3 fruit fly cellular contexts compared by ENCODE assay signal in genomic region chrX:20501040-20501609, dm6.
TF ChIP-seq lines count a peak whose summit lies in the region.

No protein-coding gene starts in this region.

TF ChIP-seq in whole organism, embryonic, 481 proteins besides CTCF, POLR2A, EP300 and RAD21 (continued from another document and continues in another):
- TF ChIP-seq mirr (GFP tag; optimal IDR thresholded peaks at IDR 0.05; lab: Kevin White, UChicago) (no peak), CG15479 (GFP tag; optimal IDR thresholded peaks at IDR 0.05; lab: Kevin White, UChicago) (no peak), vvl (GFP tag; IDR thresholded peaks at IDR 0.05; lab: Robert Waterston, UW) (peak; percentile 62), abd-A (tag; optimal IDR thresholded peaks at IDR 0.05; lab: Kevin White, UChicago) (no peak), fd64A (GFP tag; optimal IDR thresholded peaks at IDR 0.05; lab: Kevin White, UChicago) (no peak), CG17361 (GFP tag; IDR thresholded peaks at IDR 0.05; lab: Robert Waterston, UW) (0 out of 3 replicates have a peak, but pooled peaks have one; percentile 35), CG34422 (GFP tag; IDR thresholded peaks at IDR 0.05; lab: Robert Waterston, UW) (0 out of 3 replicates have a peak, but pooled peaks have one; percentile 32), CG34376 (GFP tag; optimal IDR thresholded peaks at IDR 0.05; lab: Kevin White, UChicago) (no peak), dmrt99B (tag; optimal IDR thresholded peaks at IDR 0.05; lab: Kevin White, UChicago) (peak; percentile 36), btn (GFP tag; optimal IDR thresholded peaks at IDR 0.05; lab: Kevin White, UChicago) (no peak), nmo (GFP tag; optimal IDR thresholded peaks at IDR 0.05; lab: Kevin White, UChicago) (peak; percentile 50), NC2α (GFP tag; optimal IDR thresholded peaks at IDR 0.05; lab: Kevin White, UChicago) (no peak), al (GFP tag; IDR thresholded peaks at IDR 0.05; lab: Robert Waterston, UW) (no peak), bowl (GFP tag; IDR thresholded peaks at IDR 0.05; lab: Robert Waterston, UW) (no peak), inv (GFP tag; IDR thresholded peaks at IDR 0.05; lab: Robert Waterston, UW; ENCODE audit: partially characterized antibody) (no peak), unpg (GFP tag; optimal IDR thresholded peaks at IDR 0.05; lab: Kevin White, UChicago) (peak; percentile 54), schlank (tag; optimal IDR thresholded peaks at IDR 0.05; lab: Kevin White, UChicago) (no peak), klu (GFP tag; IDR thresholded peaks at IDR 0.05; lab: Robert Waterston, UW) (no peak), dm (GFP tag; optimal IDR thresholded peaks at IDR 0.05; lab: Kevin White, UChicago) (no peak), CG4282 (GFP tag; optimal IDR thresholded peaks at IDR 0.05; lab: Kevin White, UChicago) (no peak), maf-S (GFP tag; optimal IDR thresholded peaks at IDR 0.05; lab: Kevin White, UChicago) (peak; percentile 37), ara (GFP tag; IDR thresholded peaks at IDR 0.05; lab: Robert Waterston, UW) (no peak), Fer1 (GFP tag; optimal IDR thresholded peaks at IDR 0.05; lab: Kevin White, UChicago) (no peak), gfzf (GFP tag; optimal IDR thresholded peaks at IDR 0.05; lab: Kevin White, UChicago) (no peak), Usf (GFP tag; optimal IDR thresholded peaks at IDR 0.05; lab: Kevin White, UChicago) (no peak), CG30403 (GFP tag; optimal IDR thresholded peaks at IDR 0.05; lab: Kevin White, UChicago) (peak; percentile 46), ems (GFP tag; optimal IDR thresholded peaks at IDR 0.05; lab: Kevin White, UChicago) (no peak), Abd-B (GFP tag; optimal IDR thresholded peaks at IDR 0.05; lab: Kevin White, UChicago) (peak; percentile 0), CG16815 (GFP tag; optimal IDR thresholded peaks at IDR 0.05; lab: Kevin White, UChicago) (no peak), odd (GFP tag; optimal IDR thresholded peaks at IDR 0.05; lab: Kevin White, UChicago) (no peak), CG11560 (tag; IDR thresholded peaks at IDR 0.05; lab: Robert Waterston, UW) (no peak), CG11696 (GFP tag; IDR thresholded peaks at IDR 0.05; lab: Robert Waterston, UW) (no peak), CG9817 (tag; optimal IDR thresholded peaks at IDR 0.05; lab: Kevin White, UChicago) (peak; percentile 12), zfh2 (GFP tag; optimal IDR thresholded peaks at IDR 0.05; lab: Kevin White, UChicago) (no peak), CG15269 (tag; optimal IDR thresholded peaks at IDR 0.05; lab: Kevin White, UChicago) (peak; percentile 36), Bgb (GFP tag; IDR thresholded peaks at IDR 0.05; lab: Robert Waterston, UW; ENCODE audit: partially characterized antibody) (no peak), hbn (GFP tag; IDR thresholded peaks at IDR 0.05; lab: Robert Waterston, UW; ENCODE audit: partially characterized antibody) (no peak), CG42726 (GFP tag; IDR thresholded peaks at IDR 0.05; lab: Robert Waterston, UW; ENCODE audit: partially characterized antibody) (no peak), Max (GFP tag; optimal IDR thresholded peaks at IDR 0.05; lab: Kevin White, UChicago) (no peak), Hmr (GFP tag; optimal IDR thresholded peaks at IDR 0.05; lab: Kevin White, UChicago) (peak; percentile 8), CG10462 (GFP tag; optimal IDR thresholded peaks at IDR 0.05; lab: Kevin White, UChicago) (no peak), CG11695 (GFP tag; IDR thresholded peaks at IDR 0.05; lab: Robert Waterston, UW) (0 out of 3 replicates have a peak, but pooled peaks have one; percentile 41), pan (optimal IDR thresholded peaks at IDR 0.05; lab: Kevin White, UChicago) (no peak), pan (GFP tag; optimal IDR thresholded peaks at IDR 0.05 in 1 of 2, IDR thresholded peaks at IDR 0.05 in 1 of 2) (peak in 1 of 2 experiments; percentile 37)

TF ChIP-seq in whole organism, prepupa, 60 proteins besides CTCF, POLR2A, EP300 and RAD21 (continued from another document):
- peak; percentile 93 for TF ChIP-seq Ets21C (GFP tag; optimal IDR thresholded peaks at IDR 0.05; lab: Kevin White, UChicago)
- TF ChIP-seq CG6808 (GFP tag; optimal IDR thresholded peaks at IDR 0.05; lab: Kevin White, UChicago), result peak; percentile 84
- peak; percentile 91 for TF ChIP-seq Eip93F (GFP tag; optimal IDR thresholded peaks at IDR 0.05; lab: Kevin White, UChicago)
- TF ChIP-seq lz (GFP tag; optimal IDR thresholded peaks at IDR 0.05; lab: Kevin White, UChicago), result peak; percentile 98
- peak; percentile 29 for TF ChIP-seq fd85E (GFP tag; optimal IDR thresholded peaks at IDR 0.05; lab: Kevin White, UChicago)
- peak; percentile 99 for TF ChIP-seq Eip78C (GFP tag; lab: Kevin White, UChicago)
- peak; percentile 86 for TF ChIP-seq CG10669 (GFP tag; optimal IDR thresholded peaks at IDR 0.05; lab: Kevin White, UChicago)
- peak; percentile 94 for TF ChIP-seq vri (GFP tag; optimal IDR thresholded peaks at IDR 0.05; lab: Kevin White, UChicago)
- TF ChIP-seq CG1621 (tag; optimal IDR thresholded peaks at IDR 0.05; lab: Kevin White, UChicago), result peak; percentile 92
- peak; percentile 95 for TF ChIP-seq CG8632 (GFP tag; optimal IDR thresholded peaks at IDR 0.05; lab: Kevin White, UChicago)
- TF ChIP-seq Sox14 (GFP tag; optimal IDR thresholded peaks at IDR 0.05; lab: Kevin White, UChicago), result peak; percentile 97
- TF ChIP-seq CG10631 (GFP tag; optimal IDR thresholded peaks at IDR 0.05; lab: Kevin White, UChicago), result peak; percentile 94
- peak; percentile 97 for TF ChIP-seq CG3032 (tag; optimal IDR thresholded peaks at IDR 0.05; lab: Kevin White, UChicago)
- TF ChIP-seq CG34406 (GFP tag; optimal IDR thresholded peaks at IDR 0.05; lab: Kevin White, UChicago), result peak; percentile 93
- TF ChIP-seq CG31627 (GFP tag; optimal IDR thresholded peaks at IDR 0.05; lab: Kevin White, UChicago), result peak; percentile 97
- peak; percentile 52 for TF ChIP-seq CG8319 (GFP tag; optimal IDR thresholded peaks at IDR 0.05; lab: Kevin White, UChicago)
- peak; percentile 97 for TF ChIP-seq Met (GFP tag; optimal IDR thresholded peaks at IDR 0.05; lab: Kevin White, UChicago)
- TF ChIP-seq Ets96B (tag; optimal IDR thresholded peaks at IDR 0.05; lab: Kevin White, UChicago), result peak; percentile 84
- peak; percentile 95 for TF ChIP-seq achi (GFP tag; optimal IDR thresholded peaks at IDR 0.05; lab: Kevin White, UChicago)
- peak; percentile 92 for TF ChIP-seq Gug (GFP tag; IDR thresholded peaks at IDR 0.05; lab: Robert Waterston, UW)
- peak; percentile 77 for TF ChIP-seq Sox15 (GFP tag; optimal IDR thresholded peaks at IDR 0.05; lab: Kevin White, UChicago)
- peak; percentile 90 for TF ChIP-seq CG4318 (GFP tag; optimal IDR thresholded peaks at IDR 0.05; lab: Kevin White, UChicago)
- peak; percentile 69 for TF ChIP-seq spab (GFP tag; optimal IDR thresholded peaks at IDR 0.05; lab: Kevin White, UChicago)
- peak; percentile 62 to 95 for TF ChIP-seq salr (GFP tag; optimal IDR thresholded peaks at IDR 0.05; lab: Kevin White, UChicago)
- peak; percentile 93 for TF ChIP-seq CG16779 (tag; optimal IDR thresholded peaks at IDR 0.05; lab: Kevin White, UChicago)
- TF ChIP-seq dac (GFP tag; optimal IDR thresholded peaks at IDR 0.05; lab: Kevin White, UChicago), result peak; percentile 83
- TF ChIP-seq fd59A (GFP tag; optimal IDR thresholded peaks at IDR 0.05; lab: Kevin White, UChicago), result peak; percentile 96
- TF ChIP-seq pdm3 (GFP tag; optimal IDR thresholded peaks at IDR 0.05; lab: Kevin White, UChicago), result peak; percentile 96
- no peak for TF ChIP-seq fkh (GFP tag; optimal IDR thresholded peaks at IDR 0.05; lab: Kevin White, UChicago)
- TF ChIP-seq CG11762 (GFP tag; optimal IDR thresholded peaks at IDR 0.05; lab: Kevin White, UChicago; ENCODE audit: insufficient read depth), result peak; percentile 54
- TF ChIP-seq Eip75B (GFP tag; optimal IDR thresholded peaks at IDR 0.05; lab: Kevin White, UChicago), result peak; percentile 98
- TF ChIP-seq Hr39 (GFP tag; optimal IDR thresholded peaks at IDR 0.05; lab: Kevin White, UChicago), result peak; percentile 97
- TF ChIP-seq CG7368 (GFP tag; optimal IDR thresholded peaks at IDR 0.05; lab: Kevin White, UChicago), result peak; percentile 67
- TF ChIP-seq ss (GFP tag; optimal IDR thresholded peaks at IDR 0.05; lab: Kevin White, UChicago), result peak; percentile 92 to 96
- TF ChIP-seq acj6 (GFP tag; optimal IDR thresholded peaks at IDR 0.05; lab: Kevin White, UChicago), result peak; percentile 95
- peak; percentile 85 for TF ChIP-seq CG11294 (GFP tag; IDR thresholded peaks at IDR 0.05; lab: Robert Waterston, UW)
- peak; percentile 52 for TF ChIP-seq CG6276 (GFP tag; optimal IDR thresholded peaks at IDR 0.05; lab: Kevin White, UChicago)

TF ChIP-seq in whole organism, wandering third instar larva, 38 proteins besides CTCF, POLR2A, EP300 and RAD21 (continued from another document):
- TF ChIP-seq tai (GFP tag; optimal IDR thresholded peaks at IDR 0.05; lab: Kevin White, UChicago) (peak; percentile 87), CG32264 (GFP tag; optimal IDR thresholded peaks at IDR 0.05; lab: Kevin White, UChicago) (peak; percentile 90), Dif (GFP tag; optimal IDR thresholded peaks at IDR 0.05; lab: Kevin White, UChicago; ENCODE audit: partially characterized antibody) (no peak), CrebA (GFP tag; optimal IDR thresholded peaks at IDR 0.05; lab: Kevin White, UChicago; ENCODE audit: borderline replicate concordance) (peak; percentile 66), Hnf4 (GFP tag; optimal IDR thresholded peaks at IDR 0.05; lab: Kevin White, UChicago) (peak; percentile 95), rgr (GFP tag; optimal IDR thresholded peaks at IDR 0.05; lab: Kevin White, UChicago) (peak; percentile 96), dl (GFP tag; optimal IDR thresholded peaks at IDR 0.05; lab: Kevin White, UChicago; ENCODE audit: insufficient read depth in 1 of 2, partially characterized antibody in 2 of 2) (no peak)
